Worm (Caenorhabditis elegans) whole organism, L4 larva: ENCODE measurements around the gene F55C10.4.
"Not testable (repeated sequence)": the region's sequence is repeated elsewhere in the genome, so short reads cannot be mapped to it uniquely, and the experiment has no call there.

ENCODE experiments used
- F44E2.7 ChIP-seq: fragments of 200-800 bp; sonication (Bioruptor generic); IDR thresholded peaks from 2 replicates; pipeline ENCODE4 v2.1.2; 2022; ENCODE audit warnings: missing genetic modification characterization, missing compliant biosample characterization
- T26A8.4 ChIP-seq: fragments of 200-800 bp; sonication (Bioruptor generic); IDR thresholded peaks from 2 replicates; pipeline ENCODE4 v1.3.6; 2022; ENCODE audit warnings: missing genetic modification characterization, missing compliant biosample characterization
- Y105C5A.15 ChIP-seq: fragments of 200-800 bp; sonication (Bioruptor generic); IDR thresholded peaks from 2 replicates; pipeline ENCODE4 v1.3.6; 2022; ENCODE audit warnings: missing genetic modification characterization, missing compliant biosample characterization
- Y48G9A.11 ChIP-seq: fragments of 200-800 bp; sonication (Bioruptor generic); IDR thresholded peaks from 2 replicates; pipeline ENCODE4 v1.3.6; 2022; ENCODE audit warnings: missing genetic modification reagents, missing genetic modification characterization, missing compliant biosample characterization
- Y5F2A.4 ChIP-seq: fragments of 200-800 bp; sonication (Bioruptor generic); optimal IDR thresholded peaks from 2 replicates; lab custom pipeline; 2018; ENCODE audit warnings: mild to moderate bottlenecking, missing genetic modification characterization, missing compliant biosample characterization
- aly-2 ChIP-seq: sonication (generic microtip); optimal IDR thresholded peaks from 2 replicates; lab custom pipeline; 2018; ENCODE audit warnings: missing biosample characterization, missing genetic modification characterization
- ama-1 ChIP-seq: fragments of 150-350 bp; optimal IDR thresholded peaks from 2 replicates; lab custom pipeline; 2014; ENCODE audit warnings: inconsistent platforms, mixed read lengths
- arid-1 ChIP-seq: fragments of 200-800 bp; sonication (Bioruptor generic); conservative IDR thresholded peaks from 2 replicates; pipeline ENCODE4 v1.3.6; 2022; ENCODE audit warnings: missing genetic modification reagents, missing genetic modification characterization, missing compliant biosample characterization
- ceh-20 ChIP-seq: fragments of 200-800 bp; sonication (Bioruptor generic); IDR thresholded peaks from 2 replicates; pipeline ENCODE4 v1.3.6; 2022; ENCODE audit warnings: missing genetic modification reagents, missing genetic modification characterization, missing compliant biosample characterization
- ceh-28 ChIP-seq: fragments of 150-350 bp; optimal IDR thresholded peaks from 2 replicates; lab custom pipeline; 2014; ENCODE audit warnings: missing biosample characterization, missing genetic modification reagents, missing genetic modification characterization
- daf-16 ChIP-seq, 3 experiments: sonication (generic microtip); optimal IDR thresholded peaks; 2 replicates each; lab custom pipeline; 2016 to 2017; ENCODE audit warnings: missing genetic modification characterization in 3 of 3, missing genetic modification reagents in 3 of 3, mild to moderate bottlenecking in 2 of 3, missing compliant biosample characterization in 2 of 3, missing biosample characterization in 1 of 3, moderate library complexity in 1 of 3
- daf-19 ChIP-seq: fragments of 200-800 bp; sonication (Bioruptor generic); conservative IDR thresholded peaks from 2 replicates; pipeline ENCODE4 v1.3.6; 2022; ENCODE audit warnings: missing genetic modification characterization, missing compliant biosample characterization
- daf-8 ChIP-seq: fragments of 200-800 bp; sonication (Bioruptor generic); IDR thresholded peaks from 2 replicates; pipeline ENCODE4 v1.3.6; 2022; ENCODE audit warnings: missing genetic modification characterization, missing compliant biosample characterization
- dmd-8 ChIP-seq: fragments of 200-800 bp; sonication (Bioruptor generic); IDR thresholded peaks from 2 replicates; pipeline ENCODE4 v1.3.6; 2022; ENCODE audit warnings: missing genetic modification characterization, missing compliant biosample characterization
- dpl-1 ChIP-seq: fragments of 150-350 bp; optimal IDR thresholded peaks from 2 replicates; lab custom pipeline; 2014; ENCODE audit warnings: missing biosample characterization, missing genetic modification reagents, missing genetic modification characterization
- fkh-10 ChIP-seq: fragments of 150-350 bp; optimal IDR thresholded peaks from 2 replicates; lab custom pipeline; 2014; ENCODE audit warnings: missing biosample characterization, missing genetic modification reagents, missing genetic modification characterization
- gei-8 ChIP-seq: fragments of 200-800 bp; sonication (Bioruptor generic); optimal IDR thresholded peaks from 2 replicates; lab custom pipeline; 2018; ENCODE audit warnings: mild to moderate bottlenecking, missing genetic modification characterization, missing compliant biosample characterization
- hmg-1.1 ChIP-seq: fragments of 200-800 bp; sonication (Bioruptor generic); IDR thresholded peaks from 2 replicates; pipeline ENCODE4 v1.3.6; 2022; ENCODE audit warnings: missing genetic modification reagents, missing genetic modification characterization, missing compliant biosample characterization
- lin-13 ChIP-seq: fragments of 150-350 bp; optimal IDR thresholded peaks from 2 replicates; lab custom pipeline; 2014; ENCODE audit warnings: missing biosample characterization, missing genetic modification reagents, missing genetic modification characterization
- mdl-1 ChIP-seq, 2 experiments: fragments of 150-350 bp in 1 of 2; sonication (generic microtip) in 1 of 2; optimal IDR thresholded peaks; 2 replicates each; lab custom pipeline; 2014 to 2017; ENCODE audit warnings: missing biosample characterization in 2 of 2, missing genetic modification characterization in 2 of 2
- mdt-29 ChIP-seq: fragments of 200-800 bp; sonication (Bioruptor generic); IDR thresholded peaks from 2 replicates; pipeline ENCODE4 v1.3.6; 2022; ENCODE audit warnings: missing genetic modification reagents, missing genetic modification characterization, missing compliant biosample characterization
- mxl-3 ChIP-seq: fragments of 200-800 bp; sonication (Bioruptor generic); optimal IDR thresholded peaks from 2 replicates; lab custom pipeline; 2018; ENCODE audit warnings: mild to moderate bottlenecking, missing genetic modification characterization, missing compliant biosample characterization
- nhr-11 ChIP-seq: fragments of 150-350 bp; optimal IDR thresholded peaks from 2 replicates; lab custom pipeline; 2014; ENCODE audit warnings: missing biosample characterization, missing genetic modification characterization
- nhr-41 ChIP-seq: fragments of 200-800 bp; sonication (Bioruptor generic); IDR thresholded peaks from 2 replicates; pipeline ENCODE4 v1.3.6; 2022; ENCODE audit warnings: missing genetic modification reagents, missing genetic modification characterization, missing compliant biosample characterization
- saeg-2 ChIP-seq: fragments of 200-800 bp; sonication (Bioruptor generic); IDR thresholded peaks from 2 replicates; pipeline ENCODE4 v1.3.6; 2022; ENCODE audit warnings: missing genetic modification reagents, missing genetic modification characterization, missing compliant biosample characterization
- set-16 ChIP-seq: fragments of 200-800 bp; sonication (Bioruptor generic); IDR thresholded peaks from 2 replicates; pipeline ENCODE4 v1.3.6; 2022; ENCODE audit warnings: missing genetic modification reagents, missing genetic modification characterization, missing compliant biosample characterization
- skn-1 ChIP-seq: fragments of 150-350 bp; optimal IDR thresholded peaks from 2 replicates; lab custom pipeline; 2014; ENCODE audit warnings: missing biosample characterization, missing genetic modification characterization
- snpc-1.2 ChIP-seq: fragments of 200-800 bp; sonication (Bioruptor generic); IDR thresholded peaks from 2 replicates; pipeline ENCODE4 v1.3.6; 2022; ENCODE audit warnings: missing genetic modification reagents, missing genetic modification characterization, missing compliant biosample characterization
- tra-1 ChIP-seq: fragments of 200-800 bp; sonication (Bioruptor generic); IDR thresholded peaks from 2 replicates; pipeline ENCODE4 v1.3.6; 2022; ENCODE audit warnings: missing genetic modification reagents, missing genetic modification characterization, missing compliant biosample characterization
- unc-39 ChIP-seq: sonication (generic microtip); optimal IDR thresholded peaks from 2 replicates; lab custom pipeline; 2017; ENCODE audit warnings: missing biosample characterization, missing genetic modification characterization
- vab-7 ChIP-seq: fragments of 200-800 bp; sonication (Bioruptor generic); IDR thresholded peaks from 2 replicates; pipeline ENCODE4 v1.3.6; 2022; ENCODE audit warnings: missing genetic modification reagents, missing genetic modification characterization, missing compliant biosample characterization
- zfp-2 ChIP-seq: sonication (generic microtip); optimal IDR thresholded peaks from 2 replicates; lab custom pipeline; 2016; ENCODE audit warnings: mild to moderate bottlenecking, missing genetic modification characterization, missing compliant biosample characterization
- zfp-3 ChIP-seq: fragments of 200-800 bp; sonication (Bioruptor generic); conservative IDR thresholded peaks from 2 replicates; pipeline ENCODE4 v1.3.6; 2022; ENCODE audit warnings: missing genetic modification reagents, missing genetic modification characterization, missing compliant biosample characterization
- zip-2 ChIP-seq: fragments of 150-350 bp; optimal IDR thresholded peaks from 2 replicates; lab custom pipeline; 2014; ENCODE audit warnings: missing biosample characterization, missing genetic modification characterization
- ztf-7 ChIP-seq: fragments of 150-350 bp; optimal IDR thresholded peaks from 2 replicates; lab custom pipeline; 2014; ENCODE audit warnings: missing biosample characterization, missing genetic modification characterization

The F55C10.4 gene

ce11 chrV:11391033-11391432 lies 4.5 kb downstream of the F55C10.4 start:
- 0 out of 2 replicates have a peak, but pooled peaks have one; percentile 36 for TF ChIP-seq Y48G9A.11 (GFP tag; lab: Robert Waterston, UW)

ce11 chrV:11392020-11392419 lies 5.5 kb downstream of the F55C10.4 start, which contains the start of gene nas-16:
Gene nas-16, plus strand, starts transcription at chrV:11392320.
- TF ChIP-seq zfp-3 (no peak), skn-1 (tag; lab: Kevin White, UChicago) (no peak), unc-39 (tag; lab: Kevin White, UChicago) (no peak), Y5F2A.4 (GFP tag; lab: Kevin White, UChicago) (no peak), gei-8 (GFP tag; lab: Kevin White, UChicago) (no peak), vab-7 (GFP tag; lab: Robert Waterston, UW) (no peak), fkh-10 (GFP tag; lab: Kevin White, UChicago) (no peak), hmg-1.1 (GFP tag; lab: Robert Waterston, UW) (no peak), ztf-7 (no peak), saeg-2 (GFP tag; lab: Robert Waterston, UW) (no peak), mxl-3 (GFP tag; lab: Kevin White, UChicago) (no peak), set-16 (GFP tag; lab: Robert Waterston, UW) (no peak), tra-1 (no peak), ceh-28 (tag; lab: Kevin White, UChicago) (no peak), T26A8.4 (GFP tag; lab: Robert Waterston, UW) (no peak)
- TF ChIP-seq, all 104 proteins: peak for 0

ce11 chrV:11395024-11395423 lies 8.5 kb downstream of the F55C10.4 start, which contains the start of gene K03B8.4:
Gene K03B8.4, minus strand, starts transcription at chrV:11395124.
- TF ChIP-seq set-16 (GFP tag; lab: Robert Waterston, UW), result peak; percentile 46; the same call in 1 of the 2 replicates

- TF ChIP-seq lin-13; daf-19 (GFP tag; lab: Robert Waterston, UW); mdl-1 (tag; optimal IDR thresholded peaks at IDR 0.05; lab: Kevin White, UChicago): not testable (repeated sequence)
Measured at ce11 chrV:11396134-11396533, 9.6 kb downstream of the F55C10.4 start, which contains the start of gene nas-18. Gene nas-18, plus strand, starts transcription at chrV:11396434.

- no peak for TF ChIP-seq dpl-1 (GFP tag; lab: Kevin White, UChicago)
- no peak for TF ChIP-seq F44E2.7 (GFP tag; lab: Robert Waterston, UW)
- no peak for TF ChIP-seq mdt-29 (GFP tag; lab: Robert Waterston, UW)
- TF ChIP-seq zip-2 (tag; lab: Kevin White, UChicago), result no peak
- TF ChIP-seq Y105C5A.15 (GFP tag; lab: Robert Waterston, UW), result no peak
- TF ChIP-seq snpc-1.2 (GFP tag; lab: Robert Waterston, UW), result no peak
- no peak for TF ChIP-seq dmd-8 (GFP tag; lab: Robert Waterston, UW)
- TF ChIP-seq ceh-20 (GFP tag; lab: Robert Waterston, UW), result no peak
- no peak for TF ChIP-seq arid-1 (GFP tag; lab: Robert Waterston, UW)
- TF ChIP-seq nhr-11 (tag; lab: Kevin White, UChicago), result no peak
- no peak for TF ChIP-seq aly-2 (tag; lab: Kevin White, UChicago)
- no peak for TF ChIP-seq zfp-2 (tag; lab: Kevin White, UChicago)
- no peak for TF ChIP-seq Y48G9A.11 (GFP tag; lab: Robert Waterston, UW)
- no peak for TF ChIP-seq daf-16 (GFP tag; optimal IDR thresholded peaks at IDR 0.05; lab: Kevin White, UChicago)
- TF ChIP-seq daf-16 (tag; optimal IDR thresholded peaks at IDR 0.05; lab: Kevin White, UChicago), result no peak
- no peak for TF ChIP-seq daf-8 (GFP tag; lab: Robert Waterston, UW)
- no peak for TF ChIP-seq nhr-41 (GFP tag; lab: Robert Waterston, UW)
- TF ChIP-seq ama-1 (lab: Kevin White, UChicago), result no peak
- no peak for TF ChIP-seq saeg-2 (GFP tag; lab: Robert Waterston, UW)
Measured at ce11 chrV:11398616-11399015, 12.1 kb downstream of the F55C10.4 start, which contains the start of gene nas-17. Gene nas-17, plus strand, starts transcription at chrV:11398916.
